Worm (Caenorhabditis elegans) whole organism, early embryonic: ENCODE measurements around the gene deg-1.

Experiments used
- B0310.2 ChIP-seq: sonication (generic microtip); optimal IDR thresholded peaks from 2 replicates; lab custom pipeline; 2016; ENCODE audit warnings: mild to moderate bottlenecking, missing genetic modification characterization, missing compliant biosample characterization
- F13C5.2 ChIP-seq: sonication (generic microtip); optimal IDR thresholded peaks from 2 replicates; lab custom pipeline; 2017; ENCODE audit warnings: mild to moderate bottlenecking, missing genetic modification characterization, inconsistent platforms, missing compliant biosample characterization
- aly-1 ChIP-seq: sonication (generic microtip); optimal IDR thresholded peaks from 2 replicates; lab custom pipeline; 2016; ENCODE audit warnings: missing genetic modification characterization, missing compliant biosample characterization
- ama-1 ChIP-seq: fragments of 150-350 bp; optimal IDR thresholded peaks from 2 replicates; lab custom pipeline; 2014
- ceh-13 ChIP-seq: fragments of 200-800 bp; sonication (Bioruptor generic); optimal IDR thresholded peaks from 2 replicates; lab custom pipeline; 2018; ENCODE audit warnings: mild to moderate bottlenecking, missing genetic modification characterization, missing compliant biosample characterization
- ceh-36 ChIP-seq: sonication (generic microtip); optimal IDR thresholded peaks from 2 replicates; lab custom pipeline; 2016; ENCODE audit warnings: missing genetic modification characterization, inconsistent platforms, missing compliant biosample characterization
- ets-7 ChIP-seq: sonication (generic microtip); optimal IDR thresholded peaks from 2 replicates; lab custom pipeline; 2016; ENCODE audit warnings: missing genotype, missing genetic modification characterization, missing compliant biosample characterization
- flt-1 ChIP-seq: fragments of 200-800 bp; sonication (Bioruptor generic); IDR thresholded peaks from 2 replicates; pipeline ENCODE4 v1.3.6; 2022; ENCODE audit warnings: missing genetic modification characterization, missing compliant biosample characterization
- hmbx-1 ChIP-seq: sonication (generic microtip); optimal IDR thresholded peaks from 2 replicates; lab custom pipeline; 2016; ENCODE audit warnings: mild to moderate bottlenecking, missing genetic modification characterization, missing compliant biosample characterization
- hmg-4 ChIP-seq: fragments of 200-800 bp; sonication (Bioruptor generic); optimal IDR thresholded peaks from 2 replicates; lab custom pipeline; 2018; ENCODE audit warnings: mild to moderate bottlenecking, missing genetic modification characterization, missing compliant biosample characterization
- hnd-1 ChIP-seq: sonication (generic microtip); optimal IDR thresholded peaks from 2 replicates; lab custom pipeline; 2016; ENCODE audit warnings: missing genetic modification characterization, missing compliant biosample characterization
- pes-1 ChIP-seq: fragments of 200-800 bp; sonication (Bioruptor generic); IDR thresholded peaks from 2 replicates; pipeline ENCODE4 v1.3.6; 2022; ENCODE audit warnings: missing genetic modification reagents, missing genetic modification characterization, missing compliant biosample characterization
- scrt-1 ChIP-seq: fragments of 200-800 bp; sonication (Bioruptor generic); IDR thresholded peaks from 2 replicates; pipeline ENCODE4 v1.3.6; 2022; ENCODE audit warnings: missing genetic modification characterization, missing compliant biosample characterization
- sea-1 ChIP-seq: fragments of 200-800 bp; sonication (Bioruptor generic); conservative IDR thresholded peaks from 2 replicates; pipeline ENCODE4 v1.3.6; 2022; ENCODE audit warnings: missing genetic modification characterization, missing compliant biosample characterization
- tbx-11 ChIP-seq: fragments of 200-800 bp; sonication (Bioruptor generic); IDR thresholded peaks from 2 replicates; pipeline ENCODE4 v1.3.6; 2022; ENCODE audit warnings: missing genetic modification characterization, missing compliant biosample characterization
- tbx-37 ChIP-seq: fragments of 200-800 bp; sonication (Bioruptor generic); conservative IDR thresholded peaks from 2 replicates; pipeline ENCODE4 v1.3.6; 2022; ENCODE audit warnings: missing genetic modification reagents, missing genetic modification characterization, missing compliant biosample characterization
- tra-4 ChIP-seq: sonication (generic microtip); optimal IDR thresholded peaks from 2 replicates; lab custom pipeline; 2017; ENCODE audit warnings: missing genetic modification characterization, missing compliant biosample characterization

Gene deg-1

ce11 chrX:7752770-7753169 is at the start of gene deg-1:
TSS of gene deg-1 (plus strand) at chrX:7753070.
- no peak for TF ChIP-seq flt-1 (GFP tag; lab: Robert Waterston, UW)
- TF ChIP-seq ets-7: no peak
- no peak for TF ChIP-seq scrt-1 (GFP tag; lab: Robert Waterston, UW)
- no peak for TF ChIP-seq hnd-1 (tag; lab: Kevin White, UChicago)
- no peak for TF ChIP-seq ceh-13 (GFP tag; lab: Kevin White, UChicago)
- TF ChIP-seq tbx-37 (GFP tag; lab: Robert Waterston, UW): no peak
- no peak for TF ChIP-seq hmbx-1 (tag; lab: Kevin White, UChicago)
- no peak for TF ChIP-seq F13C5.2
- no peak for TF ChIP-seq ceh-36 (tag; lab: Kevin White, UChicago)
- TF ChIP-seq sea-1 (GFP tag; lab: Robert Waterston, UW): no peak
- TF ChIP-seq tbx-11 (GFP tag; lab: Robert Waterston, UW): no peak
- TF ChIP-seq pes-1 (GFP tag; lab: Robert Waterston, UW): no peak

ce11 chrX:7703863-7704262 is 49.0 kb upstream of the deg-1 start:
- TF ChIP-seq sea-1 (GFP tag; lab: Robert Waterston, UW) (no peak), ama-1 (lab: Kevin White, UChicago) (no peak), hmg-4 (GFP tag; lab: Kevin White, UChicago) (no peak), ets-7 (no peak), aly-1 (tag; lab: Kevin White, UChicago) (no peak), tra-4 (no peak), B0310.2 (tag; lab: Kevin White, UChicago) (no peak), ceh-13 (GFP tag; lab: Kevin White, UChicago) (no peak), scrt-1 (GFP tag; lab: Robert Waterston, UW) (no peak), ceh-36 (tag; lab: Kevin White, UChicago) (no peak), tbx-37 (GFP tag; lab: Robert Waterston, UW) (no peak), tbx-11 (GFP tag; lab: Robert Waterston, UW) (no peak), flt-1 (GFP tag; lab: Robert Waterston, UW) (no peak)

DNA sequence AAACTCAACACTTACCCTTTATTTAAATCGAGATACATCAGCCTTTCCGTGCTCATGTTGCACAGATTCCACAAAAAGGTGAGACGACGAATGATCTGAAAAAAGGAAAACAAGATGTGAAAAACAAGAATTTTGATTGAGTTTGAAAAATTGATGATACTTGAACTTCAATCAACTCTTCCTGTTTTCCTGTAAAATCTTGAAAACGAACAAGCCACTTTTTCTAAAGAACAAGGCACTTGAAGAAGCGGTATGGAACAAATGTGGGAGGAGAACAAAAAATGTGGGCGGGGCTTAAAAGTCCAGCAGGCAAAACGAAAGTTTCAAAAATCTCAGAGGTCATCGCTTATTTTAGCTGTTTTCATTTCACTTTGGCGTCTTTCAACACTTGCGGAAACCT is 45.8 kb upstream of the deg-1 start, which contains the start of gene kvs-1:
Gene kvs-1 (minus strand): TSS at position 101 of the 400 bp plus-strand sequence.
- no peak for TF ChIP-seq hnd-1 (tag; lab: Kevin White, UChicago)
- no peak for TF ChIP-seq hmg-4 (GFP tag; lab: Kevin White, UChicago)
- TF ChIP-seq tra-4: no peak
- no peak for TF ChIP-seq aly-1 (tag; lab: Kevin White, UChicago)
- TF ChIP-seq scrt-1 (GFP tag; lab: Robert Waterston, UW): no peak
- no peak for TF ChIP-seq pes-1 (GFP tag; lab: Robert Waterston, UW)
- TF ChIP-seq B0310.2 (tag; lab: Kevin White, UChicago): no peak
- no peak for TF ChIP-seq sea-1 (GFP tag; lab: Robert Waterston, UW)

- no peak; the same call in 1 of the 2 replicates for TF ChIP-seq pes-1 (GFP tag; lab: Robert Waterston, UW)
- TF ChIP-seq B0310.2 (tag; lab: Kevin White, UChicago): peak; percentile 37
- no peak for TF ChIP-seq tbx-11 (GFP tag; lab: Robert Waterston, UW)
- no peak for TF ChIP-seq sea-1 (GFP tag; lab: Robert Waterston, UW)
- no peak for TF ChIP-seq tbx-37 (GFP tag; lab: Robert Waterston, UW)
- no peak for TF ChIP-seq ceh-13 (GFP tag; lab: Kevin White, UChicago)
Measured at ce11 chrX:7710187-7710586, 42.7 kb upstream of the deg-1 start.

DNA sequence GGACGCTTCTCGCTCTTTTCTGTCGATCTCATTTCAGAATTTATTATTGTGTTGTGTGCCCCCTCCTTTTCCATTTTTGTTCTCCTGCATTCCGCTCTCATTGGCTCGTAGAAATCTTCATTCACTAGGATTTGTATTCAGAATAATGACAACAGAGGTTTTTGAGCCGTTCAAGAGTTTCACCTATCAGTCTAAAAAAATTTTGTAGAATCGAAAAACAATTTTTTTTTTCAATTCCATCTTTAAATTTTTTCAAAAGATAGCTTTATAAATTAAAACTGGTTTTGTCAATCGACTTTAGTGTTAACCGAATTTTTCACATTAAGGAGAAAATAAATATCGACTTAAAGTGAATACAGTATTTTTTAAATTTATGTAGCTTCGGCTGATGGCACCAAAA is 42.2 kb upstream of the deg-1 start, which contains the start of gene K09F5.4:
Gene K09F5.4 (minus strand): TSS at position 101 of the 400 bp plus-strand sequence.
- TF ChIP-seq sea-1 (GFP tag; lab: Robert Waterston, UW): no peak
- no peak for TF ChIP-seq ceh-36 (tag; lab: Kevin White, UChicago)
- no peak for TF ChIP-seq aly-1 (tag; lab: Kevin White, UChicago)
- TF ChIP-seq B0310.2 (tag; lab: Kevin White, UChicago): no peak
- TF ChIP-seq hmbx-1 (tag; lab: Kevin White, UChicago): no peak
- TF ChIP-seq ets-7: no peak
- no peak for TF ChIP-seq F13C5.2
- no peak for TF ChIP-seq tbx-11 (GFP tag; lab: Robert Waterston, UW)
- no peak for TF ChIP-seq flt-1 (GFP tag; lab: Robert Waterston, UW)
- no peak for TF ChIP-seq scrt-1 (GFP tag; lab: Robert Waterston, UW)
- TF ChIP-seq tbx-37 (GFP tag; lab: Robert Waterston, UW): no peak
- TF ChIP-seq ama-1 (lab: Kevin White, UChicago): no peak
- TF ChIP-seq ceh-13 (GFP tag; lab: Kevin White, UChicago): no peak
- no peak for TF ChIP-seq tra-4
- TF ChIP-seq hnd-1 (tag; lab: Kevin White, UChicago): no peak
- no peak for TF ChIP-seq pes-1 (GFP tag; lab: Robert Waterston, UW)
- TF ChIP-seq hmg-4 (GFP tag; lab: Kevin White, UChicago): no peak

DNA sequence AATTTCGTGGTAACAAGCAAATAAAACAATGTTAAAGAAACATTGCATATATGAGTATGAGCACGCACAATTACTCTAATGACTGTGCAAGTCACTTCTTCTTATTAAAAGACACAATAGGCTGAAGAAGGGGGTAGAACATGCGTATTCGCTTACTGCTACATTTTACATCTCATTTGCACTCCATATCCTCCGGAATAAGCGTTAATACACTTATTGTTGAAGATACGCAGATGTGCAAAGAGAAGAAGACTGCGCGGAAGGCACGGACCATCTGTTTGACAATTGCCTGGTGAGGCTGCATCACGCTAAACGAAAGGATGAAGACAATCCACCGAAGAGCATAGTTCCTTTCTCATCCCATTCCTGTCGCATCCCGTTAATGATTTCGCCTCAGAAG is 40.0 kb upstream of the deg-1 start:
- TF ChIP-seq hmg-4 (GFP tag; lab: Kevin White, UChicago) (peak; percentile 72), tbx-11 (GFP tag; lab: Robert Waterston, UW) (no peak)

DNA sequence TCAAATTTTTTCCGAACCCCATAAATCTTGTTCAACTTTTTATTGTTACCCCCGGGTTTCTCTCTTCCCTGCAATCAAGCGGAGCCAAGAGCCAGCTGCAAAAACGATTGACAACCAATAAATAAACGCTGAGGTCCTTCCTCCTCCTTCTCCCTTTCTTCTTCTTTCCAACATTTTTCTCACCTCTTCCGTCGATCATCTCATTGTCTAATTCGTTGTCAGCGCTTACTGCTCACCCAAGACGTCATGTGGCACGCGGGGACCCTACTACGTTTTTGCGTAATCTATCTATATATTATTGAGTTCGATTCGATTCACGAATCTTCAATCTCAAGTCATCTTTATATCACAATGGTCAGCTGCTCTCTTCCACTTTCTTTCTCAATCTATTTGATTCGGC is 37.4 kb upstream of the deg-1 start:
- TF ChIP-seq pes-1 (GFP tag; lab: Robert Waterston, UW) (no peak), hmg-4 (GFP tag; lab: Kevin White, UChicago) (no peak), ceh-13 (GFP tag; lab: Kevin White, UChicago) (no peak), ama-1 (lab: Kevin White, UChicago) (no peak), hnd-1 (tag; lab: Kevin White, UChicago) (no peak), tra-4 (no peak), B0310.2 (tag; lab: Kevin White, UChicago) (no peak), F13C5.2 (no peak), hmbx-1 (tag; lab: Kevin White, UChicago) (no peak), sea-1 (GFP tag; lab: Robert Waterston, UW) (no peak), scrt-1 (GFP tag; lab: Robert Waterston, UW) (no peak), ceh-36 (tag; lab: Kevin White, UChicago) (no peak), tbx-11 (GFP tag; lab: Robert Waterston, UW) (no peak)
